Fruit fly (Drosophila melanogaster): Measurements from ENCODE around the gene ball.

DNA sequence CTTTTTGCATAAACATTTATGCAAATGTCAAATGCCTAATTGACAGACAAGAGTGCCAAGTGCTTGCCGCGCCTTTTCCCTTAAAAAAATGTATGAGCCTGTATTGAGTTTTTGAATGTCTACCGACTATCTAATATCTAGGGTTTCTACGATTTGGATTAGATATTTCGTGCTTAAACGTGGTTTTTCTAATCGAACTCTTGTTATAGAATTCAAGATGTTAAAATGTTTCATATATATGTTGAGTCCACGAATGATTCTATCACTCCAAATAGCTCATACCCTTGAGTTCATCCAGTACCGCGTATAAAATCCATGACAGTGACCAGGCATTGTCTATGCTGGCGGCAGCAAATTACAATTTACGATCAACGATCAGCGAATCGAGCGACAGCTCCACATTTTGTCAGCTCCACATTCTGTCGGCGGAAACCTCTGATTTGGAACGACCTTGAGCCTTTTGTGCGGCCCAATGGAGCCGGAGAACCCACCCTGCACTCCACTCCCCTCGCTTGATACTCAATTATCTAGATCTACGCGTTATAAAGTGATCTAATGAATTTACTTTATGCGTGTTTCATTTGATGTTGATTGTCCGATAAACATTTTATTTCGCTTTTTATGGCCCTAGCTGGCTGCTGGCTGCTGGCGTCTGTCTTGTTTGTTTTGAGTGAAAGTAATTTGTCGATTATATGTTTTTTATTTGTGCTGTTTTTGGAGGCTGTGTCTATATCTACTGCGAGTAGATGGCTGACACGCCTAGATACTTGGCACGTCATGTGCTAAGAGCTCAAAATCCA, 40.3 kb upstream of the ball start:
- TF ChIP-seq cic (GFP tag; optimal IDR thresholded peaks at IDR 0.05) = no peak
- no peak for TF ChIP-seq ovo (GFP tag; optimal IDR thresholded peaks at IDR 0.05)
- no peak for TF ChIP-seq CG7045 (GFP tag; optimal IDR thresholded peaks at IDR 0.05)
- TF ChIP-seq bab1 (GFP tag; optimal IDR thresholded peaks at IDR 0.05) = no peak
- no peak for TF ChIP-seq CG33017 (tag; optimal IDR thresholded peaks at IDR 0.05)
- no peak for TF ChIP-seq cnc (optimal IDR thresholded peaks at IDR 0.05)

Data from whole organism, adult.